Fruit fly (Drosophila melanogaster) whole organism, embryonic: Measurements from ENCODE around the gene CG7432.

Experiments
- Bgb ChIP-seq: fragments of 200-800 bp; sonication (Bioruptor generic); IDR thresholded peaks from 2 replicates; pipeline ENCODE4 v1.3.6; 2022; ENCODE audit warnings: missing biosample characterization, missing genetic modification characterization; ENCODE audit not compliant: partially characterized antibody
- BtbVII ChIP-seq: fragments of 200-800 bp; sonication (Bioruptor generic); optimal IDR thresholded peaks from 3 replicates; lab custom pipeline; 2017; ENCODE audit warnings: missing biosample characterization, mild to moderate bottlenecking, missing genetic modification characterization
- CG10267 ChIP-seq: fragments of 200-800 bp; sonication (Bioruptor generic); optimal IDR thresholded peaks from 2 replicates; lab custom pipeline; 2018; ENCODE audit warnings: missing biosample characterization, mild to moderate bottlenecking, missing genetic modification characterization, moderate library complexity
- CG10979 ChIP-seq: fragments of 200-800 bp; sonication (Bioruptor generic); optimal IDR thresholded peaks from 2 replicates; lab custom pipeline; 2018; ENCODE audit warnings: missing biosample characterization, mild to moderate bottlenecking, missing genetic modification characterization, moderate library complexity
- CG13775 ChIP-seq: fragments of 200-800 bp; sonication (Bioruptor generic); optimal IDR thresholded peaks from 3 replicates; lab custom pipeline; 2017; ENCODE audit warnings: missing biosample characterization, mild to moderate bottlenecking, missing genetic modification characterization
- CG14667 ChIP-seq: fragments of 200-800 bp; sonication (Bioruptor generic); IDR thresholded peaks from 2 replicates; pipeline ENCODE4 v1.3.6; 2022; ENCODE audit warnings: missing biosample characterization, missing genetic modification characterization
- CG14710 ChIP-seq: fragments of 200-800 bp; sonication (Bioruptor generic); optimal IDR thresholded peaks from 3 replicates; lab custom pipeline; 2019; ENCODE audit warnings: missing biosample characterization, mild to moderate bottlenecking, missing genetic modification characterization, moderate library complexity
- CG17361 ChIP-seq: fragments of 200-800 bp; sonication (Bioruptor generic); IDR thresholded peaks from 3 replicates; pipeline ENCODE4 v1.3.6; 2022; ENCODE audit warnings: missing biosample characterization, missing genetic modification characterization
- CG17568 ChIP-seq: fragments of 200-800 bp; sonication (Bioruptor generic); optimal IDR thresholded peaks from 2 replicates; lab custom pipeline; 2018; ENCODE audit warnings: missing biosample characterization, mild to moderate bottlenecking, missing genetic modification characterization, moderate library complexity
- CG3838 ChIP-seq: fragments of 200-800 bp; sonication (Bioruptor generic); optimal IDR thresholded peaks from 3 replicates; lab custom pipeline; 2016; ENCODE audit warnings: missing biosample characterization, missing genetic modification characterization
- CG3995 ChIP-seq: fragments of 200-800 bp; sonication (Bioruptor generic); optimal IDR thresholded peaks from 3 replicates; lab custom pipeline; 2016; ENCODE audit warnings: missing biosample characterization, missing genetic modification characterization
- CG4328 ChIP-seq: fragments of 200-800 bp; sonication (Bioruptor generic); optimal IDR thresholded peaks from 3 replicates; lab custom pipeline; 2017; ENCODE audit warnings: missing biosample characterization, missing genetic modification reagents, missing genetic modification characterization
- CG4820 ChIP-seq: fragments of 200-800 bp; sonication (Bioruptor generic); optimal IDR thresholded peaks from 3 replicates; lab custom pipeline; 2016; ENCODE audit warnings: missing biosample characterization, missing genetic modification characterization
- CG6689 ChIP-seq: fragments of 200-800 bp; sonication (Bioruptor generic); IDR thresholded peaks from 2 replicates; pipeline ENCODE4 v1.3.6; 2022; ENCODE audit warnings: missing biosample characterization, missing genetic modification characterization
- CG7786 ChIP-seq: fragments of 200-800 bp; sonication (Bioruptor generic); optimal IDR thresholded peaks from 2 replicates; lab custom pipeline; 2016; ENCODE audit warnings: missing biosample characterization, missing genetic modification characterization
- CG8281 ChIP-seq: fragments of 200-800 bp; sonication (Bioruptor generic); optimal IDR thresholded peaks from 2 replicates; lab custom pipeline; 2018; ENCODE audit warnings: missing biosample characterization, mild to moderate bottlenecking, missing genetic modification characterization, moderate library complexity
- CG8478 ChIP-seq: fragments of >200 bp; optimal IDR thresholded peaks from 2 replicates; lab custom pipeline; 2018
- CG9609 ChIP-seq: fragments of 200-800 bp; sonication (Bioruptor generic); optimal IDR thresholded peaks from 3 replicates; lab custom pipeline; 2016; ENCODE audit warnings: missing biosample characterization, missing genetic modification characterization
- CG9797 ChIP-seq: fragments of 200-800 bp; sonication (Bioruptor generic); optimal IDR thresholded peaks from 3 replicates; lab custom pipeline; 2018; ENCODE audit warnings: missing biosample characterization, mild to moderate bottlenecking, missing genetic modification characterization
- Dbx ChIP-seq: fragments of 200-800 bp; sonication (Bioruptor generic); IDR thresholded peaks from 3 replicates; pipeline ENCODE4 v1.3.6; 2022; ENCODE audit warnings: missing biosample characterization, missing genetic modification characterization
- E2f1 ChIP-seq: fragments of 200-800 bp; sonication (Bioruptor generic); IDR thresholded peaks from 2 replicates; pipeline ENCODE4 v1.3.6; 2022; ENCODE audit warnings: missing biosample characterization, missing genetic modification characterization
- HHEX ChIP-seq: fragments of 200-800 bp; sonication (Bioruptor generic); optimal IDR thresholded peaks from 3 replicates; lab custom pipeline; 2017; ENCODE audit warnings: missing biosample characterization, mild to moderate bottlenecking, missing genetic modification characterization, missing genetic modification reagents
- Kr ChIP-seq: fragments of 200-800 bp; sonication (Bioruptor generic); optimal IDR thresholded peaks from 2 replicates; lab custom pipeline; 2017; ENCODE audit warnings: missing biosample characterization, mild to moderate bottlenecking, missing genetic modification characterization
- Max ChIP-seq: fragments of 200-800 bp; sonication (Bioruptor generic); optimal IDR thresholded peaks from 2 replicates; lab custom pipeline; 2016; ENCODE audit warnings: missing biosample characterization, mild to moderate bottlenecking, missing genetic modification characterization
- NC2α ChIP-seq: fragments of 200-800 bp; sonication (Bioruptor generic); optimal IDR thresholded peaks from 2 replicates; lab custom pipeline; 2016; ENCODE audit warnings: missing biosample characterization, missing genetic modification characterization
- NFAT ChIP-seq: fragments of 200-800 bp; sonication (Bioruptor generic); IDR thresholded peaks from 2 replicates; pipeline ENCODE4 v1.3.6; 2022; ENCODE audit warnings: missing biosample characterization, missing genetic modification characterization
- Oaz ChIP-seq: fragments of 200-800 bp; sonication (Bioruptor generic); IDR thresholded peaks from 2 replicates; pipeline ENCODE4 v1.3.6; 2022; ENCODE audit warnings: missing biosample characterization, missing genetic modification characterization
- Oli ChIP-seq: fragments of 200-800 bp; sonication (Bioruptor generic); optimal IDR thresholded peaks from 2 replicates; lab custom pipeline; 2018; ENCODE audit warnings: missing biosample characterization, mild to moderate bottlenecking, missing genetic modification characterization, moderate library complexity
- Xrp1 ChIP-seq: fragments of 200-800 bp; sonication (Bioruptor generic); IDR thresholded peaks from 2 replicates; pipeline ENCODE4 v1.3.6; 2022; ENCODE audit warnings: missing biosample characterization, missing genetic modification characterization
- ap ChIP-seq: fragments of 200-800 bp; sonication (Bioruptor generic); IDR thresholded peaks from 2 replicates; pipeline ENCODE4 v1.3.6; 2022; ENCODE audit warnings: missing biosample characterization, missing genetic modification characterization
- az2 ChIP-seq: fragments of 200-800 bp; sonication (Bioruptor generic); optimal IDR thresholded peaks from 3 replicates; lab custom pipeline; 2016; ENCODE audit warnings: missing biosample characterization, missing genetic modification characterization
- bbx ChIP-seq: fragments of 200-800 bp; sonication (Bioruptor generic); IDR thresholded peaks from 2 replicates; pipeline ENCODE4 v1.3.6; 2022; ENCODE audit warnings: missing biosample characterization, missing genetic modification characterization; ENCODE audit not compliant: partially characterized antibody
- bcd ChIP-seq: fragments of 200-800 bp; sonication (Bioruptor generic); optimal IDR thresholded peaks from 2 replicates; lab custom pipeline; 2017; ENCODE audit warnings: missing biosample characterization, mild to moderate bottlenecking, missing genetic modification characterization
- chm ChIP-seq: fragments of 200-800 bp; sonication (Bioruptor generic); IDR thresholded peaks from 2 replicates; pipeline ENCODE4 v1.3.6; 2022; ENCODE audit warnings: missing biosample characterization, missing genetic modification characterization
- chn ChIP-seq: fragments of 200-800 bp; sonication (Bioruptor generic); optimal IDR thresholded peaks from 2 replicates; lab custom pipeline; 2016; ENCODE audit warnings: missing biosample characterization, missing genetic modification characterization
- danr ChIP-seq: fragments of 200-800 bp; sonication (Bioruptor generic); IDR thresholded peaks from 2 replicates; pipeline ENCODE4 v1.3.6; 2022; ENCODE audit warnings: missing biosample characterization, missing genetic modification characterization
- gcm ChIP-seq: fragments of 200-800 bp; sonication (Bioruptor generic); optimal IDR thresholded peaks from 2 replicates; lab custom pipeline; 2019; ENCODE audit warnings: missing biosample characterization, mild to moderate bottlenecking, missing genetic modification characterization, moderate library complexity
- grn ChIP-seq: fragments of 200-800 bp; sonication (Bioruptor generic); optimal IDR thresholded peaks from 3 replicates; lab custom pipeline; 2017; ENCODE audit warnings: missing biosample characterization, missing genetic modification characterization
- gsb ChIP-seq: fragments of 200-800 bp; sonication (Bioruptor generic); IDR thresholded peaks from 2 replicates; pipeline ENCODE4 v1.3.6; 2022; ENCODE audit warnings: missing biosample characterization, missing genetic modification characterization
- ham ChIP-seq: fragments of 200-800 bp; sonication (Bioruptor generic); IDR thresholded peaks from 2 replicates; pipeline ENCODE4 v1.3.6; 2022; ENCODE audit warnings: missing biosample characterization, missing genetic modification characterization
- klu ChIP-seq: fragments of 200-800 bp; sonication (Bioruptor generic); IDR thresholded peaks from 2 replicates; pipeline ENCODE4 v1.3.6; 2022; ENCODE audit warnings: missing biosample characterization, missing genetic modification characterization
- lab ChIP-seq: fragments of 200-800 bp; sonication (Bioruptor generic); optimal IDR thresholded peaks from 3 replicates; lab custom pipeline; 2017; ENCODE audit warnings: missing biosample characterization, missing genetic modification characterization, mild to moderate bottlenecking, moderate library complexity, missing genetic modification reagents
- luna ChIP-seq: fragments of 200-800 bp; sonication (Bioruptor generic); optimal IDR thresholded peaks from 2 replicates; lab custom pipeline; 2016; ENCODE audit warnings: missing biosample characterization, missing genetic modification characterization
- mam ChIP-seq: fragments of 200-800 bp; sonication (Bioruptor generic); optimal IDR thresholded peaks from 3 replicates; lab custom pipeline; 2016; ENCODE audit warnings: missing biosample characterization, missing genetic modification characterization
- scrt ChIP-seq: fragments of 200-800 bp; sonication (Bioruptor generic); optimal IDR thresholded peaks from 2 replicates; lab custom pipeline; 2018; ENCODE audit warnings: missing biosample characterization, mild to moderate bottlenecking, missing genetic modification characterization, moderate library complexity
- sens ChIP-seq: fragments of 200-800 bp; sonication (Bioruptor generic); peaks from one replicate; lab custom pipeline; 2016; ENCODE audit warnings: missing biosample characterization, missing genetic modification characterization
- sr ChIP-seq: fragments of 200-800 bp; sonication (Bioruptor generic); IDR thresholded peaks from 3 replicates; pipeline ENCODE4 v1.3.6; 2022; ENCODE audit warnings: missing biosample characterization, missing genetic modification characterization
- tap ChIP-seq: fragments of 200-800 bp; optimal IDR thresholded peaks from 3 replicates; lab custom pipeline; 2019; ENCODE audit warnings: missing biosample characterization, mild to moderate bottlenecking, missing genetic modification characterization, moderate library complexity
- tio ChIP-seq: fragments of 200-800 bp; sonication (Bioruptor generic); optimal IDR thresholded peaks from 2 replicates; lab custom pipeline; 2017; ENCODE audit warnings: missing biosample characterization, missing genetic modification characterization, inconsistent platforms
- twi ChIP-seq: fragments of 200-800 bp; optimal IDR thresholded peaks from 2 replicates; lab custom pipeline; 2019; ENCODE audit warnings: missing biosample characterization, mild to moderate bottlenecking, missing genetic modification characterization, moderate library complexity
- tx ChIP-seq: fragments of 200-800 bp; sonication (Bioruptor generic); optimal IDR thresholded peaks from 2 replicates; lab custom pipeline; 2016; ENCODE audit warnings: missing biosample characterization, missing genetic modification characterization
- vfl ChIP-seq: fragments of 200-800 bp; sonication (Bioruptor generic); optimal IDR thresholded peaks from 2 replicates; lab custom pipeline; 2016; ENCODE audit warnings: missing biosample characterization, missing genetic modification characterization

Gene CG7432

DNA sequence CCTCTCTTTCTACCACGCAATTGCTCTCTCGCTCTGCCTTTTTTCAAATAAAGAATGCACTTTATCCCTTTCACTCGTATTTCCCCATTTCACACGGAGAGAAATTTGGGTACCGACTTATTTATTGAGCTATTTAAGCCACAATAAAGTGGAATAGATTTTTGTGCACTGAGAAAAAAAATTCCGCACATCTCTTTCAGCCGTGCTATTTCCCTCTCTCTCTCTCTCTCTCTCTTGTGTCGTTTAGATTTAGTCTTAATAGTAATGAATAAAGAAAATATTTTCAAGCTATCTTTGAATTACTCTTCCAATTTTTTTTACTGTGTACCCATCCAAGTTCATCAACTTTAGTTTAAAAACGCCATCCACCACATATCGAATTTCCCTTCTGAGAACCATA lies 41.2 kb upstream of the CG7432 start (continued):
- TF ChIP-seq scrt (GFP tag; lab: Kevin White, UChicago) (peak; percentile 16), Xrp1 (GFP tag; lab: Robert Waterston, UW) (peak; percentile 72; the same call in 1 of the 2 replicates), HHEX (peak; percentile 65), tio (GFP tag; lab: Kevin White, UChicago) (peak; percentile 30), ap (no peak), CG14667 (GFP tag; lab: Robert Waterston, UW) (no peak), BtbVII (no peak), CG10267 (peak; percentile 33), Oaz (GFP tag; lab: Robert Waterston, UW) (no peak), CG10979 (peak; percentile 56), CG7786 (GFP tag; lab: Kevin White, UChicago) (peak; percentile 47), chn (GFP tag; lab: Kevin White, UChicago) (peak; percentile 19), danr (GFP tag; lab: Robert Waterston, UW) (0 out of 2 replicates have a peak, but pooled peaks have one; percentile 31), Bgb (GFP tag; lab: Robert Waterston, UW) (no peak), bcd (GFP tag; lab: Kevin White, UChicago) (peak; percentile 48), CG14710 (tag; lab: Kevin White, UChicago) (peak; percentile 25), lab (GFP tag; lab: Kevin White, UChicago) (peak; percentile 55), E2f1 (GFP tag; lab: Robert Waterston, UW) (peak; percentile 53), CG3838 (GFP tag; lab: Kevin White, UChicago) (no peak), Oli (tag; lab: Kevin White, UChicago) (peak; percentile 73), tap (tag; lab: Kevin White, UChicago) (peak; percentile 44), sens (GFP tag; lab: Kevin White, UChicago) (peak; percentile 91), vfl (no peak), Max (GFP tag; lab: Kevin White, UChicago) (peak; percentile 1), CG17568 (GFP tag; lab: Kevin White, UChicago) (peak; percentile 10), chm (GFP tag; lab: Robert Waterston, UW) (no peak), Kr (GFP tag; lab: Kevin White, UChicago) (no peak), CG9797 (GFP tag; lab: Kevin White, UChicago) (no peak), twi (tag; lab: Kevin White, UChicago) (no peak), az2 (GFP tag; lab: Kevin White, UChicago) (peak; percentile 58), tx (GFP tag; lab: Kevin White, UChicago) (peak; percentile 40), klu (GFP tag; lab: Robert Waterston, UW) (no peak), luna (GFP tag; lab: Kevin White, UChicago) (no peak), CG8281 (tag; lab: Kevin White, UChicago) (no peak), CG4820 (GFP tag; lab: Kevin White, UChicago) (peak; percentile 45), CG3995 (GFP tag; lab: Kevin White, UChicago) (no peak), sr (no peak), bbx (no peak), CG13775 (no peak), gsb (GFP tag; lab: Robert Waterston, UW) (0 out of 2 replicates have a peak, but pooled peaks have one; percentile 20), grn (GFP tag; lab: Kevin White, UChicago) (no peak), gcm (GFP tag; lab: Kevin White, UChicago) (no peak), NC2α (no peak), Dbx (peak; percentile 55; the same call in 1 of the 3 replicates), mam (GFP tag; lab: Kevin White, UChicago) (peak; percentile 56), CG8478 (no peak), CG6689 (GFP tag; lab: Robert Waterston, UW) (peak; percentile 54), CG9609 (GFP tag; lab: Kevin White, UChicago) (peak; percentile 25), CG17361 (GFP tag; lab: Robert Waterston, UW) (peak; percentile 57; the same call in 2 of the 3 replicates), NFAT (GFP tag; lab: Robert Waterston, UW) (peak; percentile 59; the same call in 1 of the 2 replicates), CG4328 (GFP tag; lab: Kevin White, UChicago) (no peak), ham (GFP tag; lab: Robert Waterston, UW) (no peak)
